Worm (Caenorhabditis elegans) whole organism, L4 larva: Measurements from ENCODE around the gene T25D1.1.

Experiments
- D1046.2 ChIP-seq: fragments of 200-800 bp; sonication (Bioruptor generic); IDR thresholded peaks from 2 replicates; pipeline ENCODE4 v1.3.6; 2022; ENCODE audit warnings: missing genetic modification characterization, missing compliant biosample characterization
- F26F4.8 ChIP-seq: fragments of 200-800 bp; sonication (Bioruptor generic); conservative IDR thresholded peaks from 2 replicates; pipeline ENCODE4 v1.3.6; 2022; ENCODE audit warnings: missing genetic modification characterization, missing compliant biosample characterization
- F37D6.2 ChIP-seq: sonication (generic microtip); optimal IDR thresholded peaks from 2 replicates; lab custom pipeline; 2016; ENCODE audit warnings: mild to moderate bottlenecking, missing genetic modification characterization, missing compliant biosample characterization
- F49E8.2 ChIP-seq: sonication (generic microtip); optimal IDR thresholded peaks from 2 replicates; lab custom pipeline; 2016; ENCODE audit warnings: missing compliant biosample characterization, mild to moderate bottlenecking, missing genetic modification characterization, borderline replicate concordance
- aly-2 ChIP-seq: sonication (generic microtip); optimal IDR thresholded peaks from 2 replicates; lab custom pipeline; 2018; ENCODE audit warnings: missing biosample characterization, missing genetic modification characterization
- ceh-44 ChIP-seq: fragments of 200-800 bp; sonication (Bioruptor generic); IDR thresholded peaks from 2 replicates; pipeline ENCODE4 v1.3.6; 2022; ENCODE audit warnings: missing genetic modification reagents, missing genetic modification characterization, missing compliant biosample characterization
- ceh-62 ChIP-seq: sonication (generic microtip); optimal IDR thresholded peaks from 2 replicates; lab custom pipeline; 2017; ENCODE audit warnings: missing biosample characterization, missing genetic modification characterization
- ces-1 ChIP-seq: fragments of 150-350 bp; sonication (generic microtip); optimal IDR thresholded peaks from 4 replicates; lab custom pipeline; 2014; ENCODE audit warnings: missing biosample characterization, missing genetic modification reagents, missing genetic modification characterization
- daf-16 ChIP-seq, 3 experiments: sonication (generic microtip); optimal IDR thresholded peaks; 2 replicates each; lab custom pipeline; 2016 to 2017; ENCODE audit warnings: missing genetic modification characterization in 3 of 3, missing genetic modification reagents in 3 of 3, mild to moderate bottlenecking in 2 of 3, missing compliant biosample characterization in 2 of 3, missing biosample characterization in 1 of 3, moderate library complexity in 1 of 3
- daf-19 ChIP-seq: fragments of 200-800 bp; sonication (Bioruptor generic); conservative IDR thresholded peaks from 2 replicates; pipeline ENCODE4 v1.3.6; 2022; ENCODE audit warnings: missing genetic modification characterization, missing compliant biosample characterization
- dmd-6 ChIP-seq: fragments of 200-800 bp; sonication (Bioruptor generic); IDR thresholded peaks from 2 replicates; pipeline ENCODE4 v1.3.6; 2022; ENCODE audit warnings: missing genetic modification reagents, missing genetic modification characterization, missing compliant biosample characterization
- dve-1 ChIP-seq: sonication (generic microtip); optimal IDR thresholded peaks from 2 replicates; lab custom pipeline; 2017; ENCODE audit warnings: antibody characterized with exemption, mild to moderate bottlenecking, missing genetic modification characterization, missing compliant biosample characterization; ENCODE audit not compliant: insufficient read depth
- fkh-10 ChIP-seq: fragments of 150-350 bp; optimal IDR thresholded peaks from 2 replicates; lab custom pipeline; 2014; ENCODE audit warnings: missing biosample characterization, missing genetic modification reagents, missing genetic modification characterization
- gei-8 ChIP-seq: fragments of 200-800 bp; sonication (Bioruptor generic); optimal IDR thresholded peaks from 2 replicates; lab custom pipeline; 2018; ENCODE audit warnings: mild to moderate bottlenecking, missing genetic modification characterization, missing compliant biosample characterization
- hlh-11 ChIP-seq: fragments of 200-800 bp; sonication (Bioruptor generic); optimal IDR thresholded peaks from 2 replicates; lab custom pipeline; 2018; ENCODE audit warnings: mild to moderate bottlenecking, missing genetic modification characterization, missing compliant biosample characterization
- hmg-1.1 ChIP-seq: fragments of 200-800 bp; sonication (Bioruptor generic); IDR thresholded peaks from 2 replicates; pipeline ENCODE4 v1.3.6; 2022; ENCODE audit warnings: missing genetic modification reagents, missing genetic modification characterization, missing compliant biosample characterization
- jun-1 ChIP-seq: fragments of 150-350 bp; optimal IDR thresholded peaks from 2 replicates; lab custom pipeline; 2014; ENCODE audit warnings: missing biosample characterization, missing genetic modification reagents, missing genetic modification characterization
- lin-1 ChIP-seq: fragments of 200-800 bp; sonication (Bioruptor generic); IDR thresholded peaks from 2 replicates; pipeline ENCODE4 v1.3.6; 2022; ENCODE audit warnings: missing genetic modification reagents, missing genetic modification characterization, missing compliant biosample characterization
- lin-29 ChIP-seq: fragments of 200-800 bp; sonication (Bioruptor generic); IDR thresholded peaks from 2 replicates; pipeline ENCODE4 v1.3.6; 2022; ENCODE audit warnings: missing genetic modification reagents, missing genetic modification characterization, missing compliant biosample characterization
- lsy-2 ChIP-seq, 2 experiments: fragments of 150-350 bp in 1 of 2; sonication (generic microtip) in 1 of 2; optimal IDR thresholded peaks; 2 replicates each; lab custom pipeline; 2014 to 2017; ENCODE audit warnings: missing biosample characterization in 2 of 2, missing genetic modification characterization in 2 of 2
- mep-1 ChIP-seq: fragments of 150-350 bp; sonication (generic microtip); optimal IDR thresholded peaks from 3 replicates; lab custom pipeline; 2014; ENCODE audit warnings: missing biosample characterization, missing genetic modification characterization
- mes-2 ChIP-seq: sonication (generic microtip); optimal IDR thresholded peaks from 2 replicates; lab custom pipeline; 2016; ENCODE audit warnings: missing genotype, mild to moderate bottlenecking, missing genetic modification characterization, missing compliant biosample characterization; ENCODE audit not compliant: poor library complexity, severe bottlenecking
- nhr-10 ChIP-seq: fragments of 150-350 bp; optimal IDR thresholded peaks from 2 replicates; lab custom pipeline; 2014; ENCODE audit warnings: missing biosample characterization, missing genetic modification characterization
- nhr-102 ChIP-seq: sonication (generic microtip); optimal IDR thresholded peaks from 2 replicates; lab custom pipeline; 2016; ENCODE audit warnings: mild to moderate bottlenecking, missing genetic modification characterization, moderate library complexity, missing compliant biosample characterization
- nhr-28 ChIP-seq: fragments of 150-350 bp; optimal IDR thresholded peaks from 2 replicates; lab custom pipeline; 2014; ENCODE audit warnings: missing biosample characterization, missing genetic modification characterization
- nhr-42 ChIP-seq: fragments of 200-800 bp; sonication (Bioruptor generic); IDR thresholded peaks from 2 replicates; pipeline ENCODE4 v1.3.6; 2022; ENCODE audit warnings: missing genetic modification characterization, missing compliant biosample characterization
- nhr-48 ChIP-seq: sonication (generic microtip); optimal IDR thresholded peaks from 2 replicates; lab custom pipeline; 2016; ENCODE audit warnings: mild to moderate bottlenecking, missing genetic modification characterization, missing compliant biosample characterization
- nhr-76 ChIP-seq: fragments of 150-350 bp; optimal IDR thresholded peaks from 2 replicates; lab custom pipeline; 2014; ENCODE audit warnings: missing biosample characterization, missing genetic modification characterization
- php-3 ChIP-seq: fragments of 200-800 bp; sonication (Bioruptor generic); IDR thresholded peaks from 2 replicates; pipeline ENCODE4 v1.3.6; 2022; ENCODE audit warnings: missing genetic modification reagents, missing genetic modification characterization, missing compliant biosample characterization
- pqm-1 ChIP-seq: sonication (generic microtip); optimal IDR thresholded peaks from 2 replicates; lab custom pipeline; 2017; ENCODE audit warnings: missing biosample characterization, missing genetic modification characterization
- rbr-2 ChIP-seq: sonication (generic microtip); optimal IDR thresholded peaks from 2 replicates; lab custom pipeline; 2016; ENCODE audit warnings: missing genotype, missing genetic modification characterization, missing compliant biosample characterization
- saeg-2 ChIP-seq: fragments of 200-800 bp; sonication (Bioruptor generic); IDR thresholded peaks from 2 replicates; pipeline ENCODE4 v1.3.6; 2022; ENCODE audit warnings: missing genetic modification reagents, missing genetic modification characterization, missing compliant biosample characterization
- sdz-12 ChIP-seq: fragments of 200-800 bp; sonication (Bioruptor generic); optimal IDR thresholded peaks from 2 replicates; lab custom pipeline; 2018; ENCODE audit warnings: mild to moderate bottlenecking, missing genetic modification characterization, missing compliant biosample characterization
- skn-1 ChIP-seq: fragments of 150-350 bp; optimal IDR thresholded peaks from 2 replicates; lab custom pipeline; 2014; ENCODE audit warnings: missing biosample characterization, missing genetic modification characterization
- snpc-4 ChIP-seq: fragments of 150-350 bp; optimal IDR thresholded peaks from 2 replicates; lab custom pipeline; 2014; ENCODE audit warnings: missing biosample characterization, missing genetic modification characterization
- tra-1 ChIP-seq: fragments of 200-800 bp; sonication (Bioruptor generic); IDR thresholded peaks from 2 replicates; pipeline ENCODE4 v1.3.6; 2022; ENCODE audit warnings: missing genetic modification reagents, missing genetic modification characterization, missing compliant biosample characterization
- unc-130 ChIP-seq: sonication (generic microtip); optimal IDR thresholded peaks from 2 replicates; lab custom pipeline; 2016; ENCODE audit warnings: missing genetic modification reagents, missing genetic modification characterization, missing compliant biosample characterization
- unc-39 ChIP-seq: sonication (generic microtip); optimal IDR thresholded peaks from 2 replicates; lab custom pipeline; 2017; ENCODE audit warnings: missing biosample characterization, missing genetic modification characterization
- unc-62 ChIP-seq, 3 experiments: fragments of 150-350 bp in 1 of 3; sonication (generic microtip); optimal IDR thresholded peaks in 2 of 3; peaks in 1 of 3; 1 replicate in 1 of 3; 2 replicates in 2 of 3; lab custom pipeline; 2014 to 2017; ENCODE audit warnings: missing biosample characterization in 3 of 3, missing genetic modification characterization in 3 of 3, missing genetic modification reagents in 3 of 3, missing genotype in 1 of 3
- zfp-3 ChIP-seq: fragments of 200-800 bp; sonication (Bioruptor generic); conservative IDR thresholded peaks from 2 replicates; pipeline ENCODE4 v1.3.6; 2022; ENCODE audit warnings: missing genetic modification reagents, missing genetic modification characterization, missing compliant biosample characterization

The T25D1.1 gene

DNA sequence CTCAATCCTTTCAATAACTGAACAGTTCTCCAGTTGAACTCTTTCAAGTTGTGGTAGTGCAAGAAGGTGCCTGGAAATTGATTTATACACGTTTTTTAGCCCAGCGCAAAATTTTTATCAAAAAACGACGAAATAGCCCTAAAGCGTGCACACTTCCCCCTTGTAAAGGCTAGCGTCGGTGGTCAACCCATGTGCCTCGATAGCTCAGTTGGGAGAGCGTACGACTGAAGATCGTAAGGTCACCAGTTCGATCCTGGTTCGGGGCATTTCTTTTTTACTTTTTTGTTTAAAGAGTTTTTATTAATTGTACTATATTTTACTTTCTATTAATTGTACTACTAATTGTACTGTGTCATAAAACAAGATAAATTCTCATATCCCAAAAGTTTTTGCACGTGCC is 31.7 kb downstream of the T25D1.1 start (continued):
- TF ChIP-seq daf-16 (GFP tag; optimal IDR thresholded peaks at IDR 0.05; lab: Kevin White, UChicago) (peak in 1 of 2 experiments; percentile 16), daf-16 (tag; optimal IDR thresholded peaks at IDR 0.05; lab: Kevin White, UChicago) (peak; percentile 28), dve-1 (tag; lab: Kevin White, UChicago) (peak; percentile 43), aly-2 (tag; lab: Kevin White, UChicago) (no peak), rbr-2 (tag; lab: Kevin White, UChicago) (peak; percentile 30), zfp-3 (GFP tag; lab: Robert Waterston, UW) (no peak), mep-1 (tag; lab: Kevin White, UChicago) (peak; percentile 48), ceh-62 (tag; lab: Kevin White, UChicago) (no peak), F26F4.8 (GFP tag; lab: Robert Waterston, UW) (0 out of 2 replicates have a peak, but pooled peaks have one; percentile 12)

- TF ChIP-seq skn-1 (tag; lab: Kevin White, UChicago) (no peak), F49E8.2 (tag; lab: Kevin White, UChicago) (no peak), mes-2 (tag; lab: Kevin White, UChicago) (peak; percentile 28), rbr-2 (tag; lab: Kevin White, UChicago) (no peak), F26F4.8 (GFP tag; lab: Robert Waterston, UW) (no peak), fkh-10 (GFP tag; lab: Kevin White, UChicago) (no peak), snpc-4 (tag; lab: Kevin White, UChicago) (no peak), php-3 (GFP tag; lab: Robert Waterston, UW) (no peak), ces-1 (GFP tag; lab: Kevin White, UChicago) (no peak), daf-16 (GFP tag; optimal IDR thresholded peaks at IDR 0.05; lab: Kevin White, UChicago) (peak in 1 of 2 experiments; percentile 95), daf-16 (tag; optimal IDR thresholded peaks at IDR 0.05; lab: Kevin White, UChicago) (peak; percentile 96), nhr-48 (peak; percentile 88), ceh-44 (GFP tag; lab: Robert Waterston, UW) (no peak), D1046.2 (no peak), lsy-2 (tag; optimal IDR thresholded peaks at IDR 0.05; lab: Kevin White, UChicago) (no peak), nhr-10 (tag; lab: Kevin White, UChicago) (no peak), dve-1 (tag; lab: Kevin White, UChicago) (peak; percentile 79), unc-39 (tag; lab: Kevin White, UChicago) (no peak), daf-19 (GFP tag; lab: Robert Waterston, UW) (no peak), hlh-11 (peak; percentile 73), nhr-76 (tag; lab: Kevin White, UChicago) (no peak), gei-8 (GFP tag; lab: Kevin White, UChicago) (peak; percentile 17), saeg-2 (GFP tag; lab: Robert Waterston, UW) (no peak), tra-1 (GFP tag; lab: Robert Waterston, UW) (peak; percentile 77; the same call in 1 of the 2 replicates), F37D6.2 (tag; lab: Kevin White, UChicago) (no peak), nhr-102 (peak; percentile 33), nhr-42 (GFP tag; lab: Robert Waterston, UW) (no peak), lin-1 (GFP tag; lab: Robert Waterston, UW) (peak; percentile 42; the same call in 1 of the 2 replicates), sdz-12 (GFP tag; lab: Kevin White, UChicago) (no peak), jun-1 (no peak), unc-62 (GFP tag; optimal IDR thresholded peaks at IDR 0.05 in 1 of 2; lab: Kevin White, UChicago) (peak in 1 of 2 experiments; percentile 66), unc-62 (tag; optimal IDR thresholded peaks at IDR 0.05; lab: Kevin White, UChicago) (no peak), lin-29 (GFP tag; lab: Robert Waterston, UW) (no peak), pqm-1 (tag; lab: Kevin White, UChicago) (peak; percentile 78), hmg-1.1 (GFP tag; lab: Robert Waterston, UW) (no peak), dmd-6 (GFP tag; lab: Robert Waterston, UW) (peak; percentile 96), unc-130 (no peak), nhr-28 (tag; lab: Kevin White, UChicago) (peak; percentile 70)
Observed at ce11 chrX:16553845-16554426, 34.3 kb downstream of the T25D1.1 start, which contains the start of gene K08B5.2. TSS of gene K08B5.2 (minus strand) at chrX:16553887.
